Fruit fly (Drosophila melanogaster) whole organism, embryonic: ENCODE results near the gene simj.

ENCODE experiments used
- Adf1 ChIP-seq: fragments of 200-800 bp; sonication (Bioruptor generic); IDR thresholded peaks from 2 replicates; pipeline ENCODE4 v1.3.6; 2022; ENCODE audit warnings: missing biosample characterization, missing genetic modification characterization
- Awh ChIP-seq: fragments of 200-800 bp; sonication (Bioruptor generic); IDR thresholded peaks from 2 replicates; pipeline ENCODE4, ENCODE4 v1.3.6; 2022; ENCODE audit warnings: missing biosample characterization, missing genetic modification characterization
- Blimp-1 ChIP-seq: fragments of 200-800 bp; sonication (Bioruptor generic); optimal IDR thresholded peaks from 3 replicates; lab custom pipeline; 2018; ENCODE audit warnings: missing biosample characterization, missing genetic modification characterization, mild to moderate bottlenecking, moderate library complexity, missing genetic modification reagents
- Bteb2 ChIP-seq: fragments of 200-800 bp; sonication (Bioruptor generic); optimal IDR thresholded peaks from 2 replicates; lab custom pipeline; 2016; ENCODE audit warnings: missing biosample characterization, missing genetic modification characterization
- CG10565 ChIP-seq: fragments of 200-800 bp; sonication (Bioruptor generic); optimal IDR thresholded peaks from 3 replicates; lab custom pipeline; 2016; ENCODE audit warnings: missing biosample characterization, mild to moderate bottlenecking, missing genetic modification characterization
- CG11085 ChIP-seq: fragments of 200-800 bp; sonication (Bioruptor generic); IDR thresholded peaks from 2 replicates; pipeline ENCODE4 v1.3.6; 2022; ENCODE audit warnings: missing biosample characterization, missing genetic modification characterization
- CG11723 ChIP-seq: fragments of 200-800 bp; sonication (Bioruptor generic); optimal IDR thresholded peaks from 2 replicates; lab custom pipeline; 2017; ENCODE audit warnings: missing biosample characterization, mild to moderate bottlenecking, missing genetic modification characterization
- CG15011 ChIP-seq: fragments of 200-800 bp; sonication (Bioruptor generic); optimal IDR thresholded peaks from 3 replicates; lab custom pipeline; 2018; ENCODE audit warnings: missing biosample characterization, mild to moderate bottlenecking, missing genetic modification characterization
- CG1647 ChIP-seq: fragments of 200-800 bp; sonication (Bioruptor generic); optimal IDR thresholded peaks from 3 replicates; lab custom pipeline; 2016; ENCODE audit warnings: missing biosample characterization, missing genetic modification characterization
- CG16813 ChIP-seq: fragments of 200-800 bp; sonication (Bioruptor generic); IDR thresholded peaks from 3 replicates; pipeline ENCODE4 v1.3.6; 2022; ENCODE audit warnings: missing biosample characterization, missing genetic modification characterization; ENCODE audit not compliant: partially characterized antibody
- CG17359 ChIP-seq: fragments of 200-800 bp; sonication (Bioruptor generic); optimal IDR thresholded peaks from 3 replicates; lab custom pipeline; 2018; ENCODE audit warnings: missing biosample characterization, mild to moderate bottlenecking, missing genetic modification characterization, moderate library complexity
- CG2202 ChIP-seq: fragments of 200-800 bp; sonication (Bioruptor generic); optimal IDR thresholded peaks from 2 replicates; lab custom pipeline; 2018; ENCODE audit warnings: missing biosample characterization, mild to moderate bottlenecking, missing genetic modification characterization
- CG31388 ChIP-seq: fragments of 200-800 bp; sonication (Bioruptor generic); optimal IDR thresholded peaks from 2 replicates; lab custom pipeline; 2016; ENCODE audit warnings: missing biosample characterization, missing genetic modification characterization
- CG3726 ChIP-seq: fragments of 200-800 bp; sonication (Bioruptor generic); IDR thresholded peaks from 3 replicates; pipeline ENCODE4, ENCODE4 v1.3.6; 2022; ENCODE audit warnings: missing biosample characterization, missing genetic modification characterization
- CG3995 ChIP-seq: fragments of 200-800 bp; sonication (Bioruptor generic); optimal IDR thresholded peaks from 3 replicates; lab custom pipeline; 2016; ENCODE audit warnings: missing biosample characterization, missing genetic modification characterization
- CG8924 ChIP-seq: fragments of 200-800 bp; optimal IDR thresholded peaks from 3 replicates; lab custom pipeline; 2019; ENCODE audit warnings: missing biosample characterization, mild to moderate bottlenecking, missing genetic modification characterization, moderate library complexity
- Hr39 ChIP-seq: fragments of >200 bp; optimal IDR thresholded peaks from 2 replicates; lab custom pipeline; 2017
- MTF-1 ChIP-seq: fragments of 200-800 bp; sonication (Bioruptor generic); optimal IDR thresholded peaks from 2 replicates; lab custom pipeline; 2018; ENCODE audit warnings: missing biosample characterization, mild to moderate bottlenecking, missing genetic modification characterization, borderline replicate concordance
- Mes4 ChIP-seq: fragments of 200-800 bp; sonication (Bioruptor generic); optimal IDR thresholded peaks from 2 replicates; lab custom pipeline; 2016; ENCODE audit warnings: missing biosample characterization, missing genetic modification characterization
- NC2α ChIP-seq: fragments of 200-800 bp; sonication (Bioruptor generic); optimal IDR thresholded peaks from 2 replicates; lab custom pipeline; 2016; ENCODE audit warnings: missing biosample characterization, missing genetic modification characterization
- Opbp ChIP-seq: fragments of 200-800 bp; sonication (Bioruptor generic); IDR thresholded peaks from 3 replicates; pipeline ENCODE4 v1.3.6; 2022; ENCODE audit warnings: missing biosample characterization, missing genetic modification characterization; ENCODE audit not compliant: partially characterized antibody
- Ptx1 ChIP-seq: fragments of 200-800 bp; sonication (Bioruptor generic); IDR thresholded peaks from 2 replicates; pipeline ENCODE4 v1.3.6; 2022; ENCODE audit warnings: missing biosample characterization, missing genetic modification characterization
- Side ChIP-seq: fragments of 200-800 bp; sonication (Bioruptor generic); optimal IDR thresholded peaks from 2 replicates; lab custom pipeline; 2016; ENCODE audit warnings: missing biosample characterization, missing genetic modification characterization
- ab ChIP-seq: fragments of 200-800 bp; sonication (Bioruptor generic); optimal IDR thresholded peaks from 2 replicates; lab custom pipeline; 2016; ENCODE audit warnings: missing biosample characterization, missing genetic modification characterization
- al ChIP-seq: fragments of 200-800 bp; sonication (Bioruptor generic); IDR thresholded peaks from 2 replicates; pipeline ENCODE4 v1.3.6; 2022; ENCODE audit warnings: missing biosample characterization, missing genetic modification characterization
- az2 ChIP-seq: fragments of 200-800 bp; sonication (Bioruptor generic); optimal IDR thresholded peaks from 3 replicates; lab custom pipeline; 2016; ENCODE audit warnings: missing biosample characterization, missing genetic modification characterization
- btn ChIP-seq: fragments of 200-800 bp; sonication (Bioruptor generic); optimal IDR thresholded peaks from 2 replicates; lab custom pipeline; 2016; ENCODE audit warnings: missing biosample characterization, missing genetic modification characterization
- caup ChIP-seq: fragments of 200-800 bp; sonication (Bioruptor generic); optimal IDR thresholded peaks from 3 replicates; lab custom pipeline; 2017; ENCODE audit warnings: missing biosample characterization, mild to moderate bottlenecking, missing genetic modification characterization, moderate library complexity; ENCODE audit not compliant: severe bottlenecking
- cg ChIP-seq: fragments of 200-800 bp; sonication (Bioruptor generic); optimal IDR thresholded peaks from 3 replicates; lab custom pipeline; 2019; ENCODE audit warnings: missing biosample characterization, mild to moderate bottlenecking, missing genetic modification characterization, moderate library complexity
- chif ChIP-seq, 2 experiments: fragments of 200-800 bp; sonication (Bioruptor generic); optimal IDR thresholded peaks; 3 replicates each; lab custom pipeline; 2016; ENCODE audit warnings: missing biosample characterization in 2 of 2, missing genetic modification characterization in 2 of 2
- chm ChIP-seq: fragments of 200-800 bp; sonication (Bioruptor generic); IDR thresholded peaks from 2 replicates; pipeline ENCODE4 v1.3.6; 2022; ENCODE audit warnings: missing biosample characterization, missing genetic modification characterization
- da ChIP-seq: fragments of 200-800 bp; sonication (Bioruptor generic); optimal IDR thresholded peaks from 2 replicates; lab custom pipeline; 2016; ENCODE audit warnings: missing biosample characterization, missing genetic modification characterization
- fd96Cb ChIP-seq: fragments of 200-800 bp; sonication (Bioruptor generic); optimal IDR thresholded peaks from 2 replicates; lab custom pipeline; 2018; ENCODE audit warnings: missing biosample characterization, mild to moderate bottlenecking, missing genetic modification characterization, moderate library complexity
- gcm ChIP-seq: fragments of 200-800 bp; sonication (Bioruptor generic); optimal IDR thresholded peaks from 2 replicates; lab custom pipeline; 2019; ENCODE audit warnings: missing biosample characterization, mild to moderate bottlenecking, missing genetic modification characterization, moderate library complexity
- gem ChIP-seq: fragments of 200-800 bp; sonication (Bioruptor generic); optimal IDR thresholded peaks from 2 replicates; lab custom pipeline; 2019; ENCODE audit warnings: missing biosample characterization, mild to moderate bottlenecking, missing genetic modification characterization, moderate library complexity
- h ChIP-seq: fragments of >200 bp; optimal IDR thresholded peaks from 2 replicates; lab custom pipeline; 2017
- ham ChIP-seq: fragments of 200-800 bp; sonication (Bioruptor generic); IDR thresholded peaks from 2 replicates; pipeline ENCODE4 v1.3.6; 2022; ENCODE audit warnings: missing biosample characterization, missing genetic modification characterization
- hb ChIP-seq: fragments of 200-800 bp; sonication (Bioruptor generic); IDR thresholded peaks from 3 replicates; pipeline ENCODE4 v1.3.6; 2022; ENCODE audit warnings: missing biosample characterization, missing genetic modification characterization; ENCODE audit not compliant: partially characterized antibody
- inv ChIP-seq: fragments of 200-800 bp; sonication (Bioruptor generic); IDR thresholded peaks from 2 replicates; pipeline ENCODE4 v1.3.6; 2022; ENCODE audit warnings: missing biosample characterization, missing genetic modification characterization; ENCODE audit not compliant: partially characterized antibody
- jing ChIP-seq: fragments of 200-800 bp; sonication (Bioruptor generic); optimal IDR thresholded peaks from 2 replicates; lab custom pipeline; 2018; ENCODE audit warnings: missing biosample characterization, mild to moderate bottlenecking, missing genetic modification characterization
- luna ChIP-seq: fragments of 200-800 bp; sonication (Bioruptor generic); optimal IDR thresholded peaks from 2 replicates; lab custom pipeline; 2016; ENCODE audit warnings: missing biosample characterization, missing genetic modification characterization
- nerfin-1 ChIP-seq: fragments of 200-800 bp; sonication (Bioruptor generic); optimal IDR thresholded peaks from 3 replicates; lab custom pipeline; 2019; ENCODE audit warnings: missing biosample characterization, mild to moderate bottlenecking, missing genetic modification characterization, moderate library complexity
- psq ChIP-seq: fragments of 200-800 bp; sonication (Bioruptor generic); optimal IDR thresholded peaks from 2 replicates; lab custom pipeline; 2017; ENCODE audit warnings: missing biosample characterization, missing genetic modification characterization
- repo ChIP-seq: fragments of 200-800 bp; sonication (Bioruptor generic); optimal IDR thresholded peaks from 2 replicates; lab custom pipeline; 2016; ENCODE audit warnings: missing biosample characterization, missing genetic modification characterization
- run ChIP-seq: fragments of 200-800 bp; sonication (Bioruptor generic); optimal IDR thresholded peaks from 3 replicates; lab custom pipeline; 2018; ENCODE audit warnings: missing biosample characterization, mild to moderate bottlenecking, missing genetic modification characterization
- salm ChIP-seq: fragments of 200-800 bp; sonication (Bioruptor generic); optimal IDR thresholded peaks from 2 replicates; lab custom pipeline; 2018; ENCODE audit warnings: missing biosample characterization, mild to moderate bottlenecking, missing genetic modification characterization
- sim ChIP-seq: fragments of 200-800 bp; sonication (Bioruptor generic); IDR thresholded peaks from 2 replicates; pipeline ENCODE4 v1.3.6; 2022; ENCODE audit warnings: missing biosample characterization, missing genetic modification characterization
- sisA ChIP-seq: fragments of 200-800 bp; sonication (Bioruptor generic); IDR thresholded peaks from 2 replicates; pipeline ENCODE4 v1.3.6; 2022; ENCODE audit warnings: missing biosample characterization, missing genetic modification characterization
- slbo ChIP-seq: fragments of 200-800 bp; sonication (Bioruptor generic); IDR thresholded peaks from 2 replicates; pipeline ENCODE4 v1.3.6; 2022; ENCODE audit warnings: missing biosample characterization, missing genetic modification characterization
- wek ChIP-seq: fragments of 200-800 bp; sonication (Bioruptor generic); optimal IDR thresholded peaks from 3 replicates; lab custom pipeline; 2018; ENCODE audit warnings: missing biosample characterization, mild to moderate bottlenecking, missing genetic modification characterization, moderate library complexity
- zen2 ChIP-seq: fragments of 200-800 bp; sonication (Bioruptor generic); IDR thresholded peaks from 3 replicates; pipeline ENCODE4 v1.3.6; 2022; ENCODE audit warnings: missing biosample characterization, missing genetic modification characterization; ENCODE audit not compliant: partially characterized antibody

The simj gene

DNA sequence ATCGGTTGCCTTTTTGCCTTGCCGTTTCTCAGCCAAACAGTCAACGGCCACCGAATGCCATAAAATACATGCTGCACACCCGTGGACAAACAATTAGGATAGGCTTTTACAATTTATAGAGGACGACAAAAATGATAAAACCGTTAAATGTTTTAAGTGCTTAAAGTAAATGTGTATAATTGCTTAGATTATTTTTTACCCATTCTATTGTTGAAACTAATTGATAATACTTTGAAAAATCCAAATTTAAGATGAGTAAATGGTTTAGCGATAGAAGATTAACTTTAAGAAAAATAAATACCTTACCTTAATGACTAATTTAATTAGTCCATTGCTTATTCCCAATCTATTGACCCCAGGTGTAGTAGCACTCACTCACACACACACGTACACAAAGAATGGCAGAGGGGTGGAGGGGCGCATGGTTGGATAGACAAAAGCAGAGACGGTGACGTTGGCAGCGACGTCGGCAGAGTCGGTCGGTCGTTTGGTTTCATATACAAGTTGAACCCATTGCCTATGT lies 14.1 kb downstream of the simj start (continued):
- TF ChIP-seq CG15011 (GFP tag; lab: Kevin White, UChicago) (peak; percentile 94), CG11723 (peak; percentile 92), ham (GFP tag; lab: Robert Waterston, UW) (peak; percentile 69; the same call in 1 of the 2 replicates), Hr39 (lab: Kevin White, UChicago) (no peak), CG1647 (GFP tag; lab: Kevin White, UChicago) (peak; percentile 74), Ptx1 (peak; percentile 95), az2 (GFP tag; lab: Kevin White, UChicago) (peak; percentile 90), CG17359 (tag; lab: Kevin White, UChicago) (peak; percentile 94), salm (peak; percentile 96), Awh (GFP tag; lab: Robert Waterston, UW) (peak; percentile 91), luna (GFP tag; lab: Kevin White, UChicago) (peak; percentile 20), nerfin-1 (tag; lab: Kevin White, UChicago) (peak; percentile 93), CG2202 (peak; percentile 83), al (peak; percentile 91), CG10565 (peak; percentile 40), CG8924 (tag; lab: Kevin White, UChicago) (peak; percentile 98), repo (GFP tag; lab: Kevin White, UChicago) (peak; percentile 81), CG11085 (GFP tag; lab: Robert Waterston, UW) (no peak; the same call in none of the 2 replicates), run (tag; lab: Kevin White, UChicago) (peak; percentile 96), Side (GFP tag; lab: Kevin White, UChicago) (peak; percentile 94), btn (peak; percentile 66), cg (GFP tag; lab: Kevin White, UChicago) (peak; percentile 90), sim (GFP tag; lab: Robert Waterston, UW) (peak; percentile 81), NC2α (GFP tag; lab: Kevin White, UChicago) (peak; percentile 88), CG3726 (GFP tag; lab: Robert Waterston, UW) (peak; percentile 89; the same call in 1 of the 3 replicates), ab (no peak), CG3995 (peak; percentile 56), Mes4 (peak; percentile 88), chif (GFP tag; optimal IDR thresholded peaks at IDR 0.05; lab: Kevin White, UChicago) (peak; percentile 84 to 91), caup (GFP tag; lab: Kevin White, UChicago) (peak; percentile 94), slbo (GFP tag; lab: Robert Waterston, UW) (peak; percentile 93), Opbp (no peak), zen2 (no peak), wek (peak; percentile 79), MTF-1 (GFP tag; lab: Kevin White, UChicago) (peak; percentile 70), Blimp-1 (peak; percentile 90), sisA (GFP tag; lab: Robert Waterston, UW) (peak; percentile 91), gem (peak; percentile 99), gcm (GFP tag; lab: Kevin White, UChicago) (peak; percentile 98), Bteb2 (GFP tag; lab: Kevin White, UChicago) (peak; percentile 91), jing (GFP tag; lab: Kevin White, UChicago) (peak; percentile 77), h (lab: Kevin White, UChicago) (no peak), CG31388 (GFP tag; lab: Kevin White, UChicago) (peak; percentile 76), chm (GFP tag; lab: Robert Waterston, UW) (peak; percentile 88), Adf1 (GFP tag; lab: Robert Waterston, UW) (peak; percentile 98), da (GFP tag; lab: Kevin White, UChicago) (peak; percentile 64), hb (GFP tag; lab: Robert Waterston, UW) (no peak), psq (peak; percentile 63), CG16813 (GFP tag; lab: Robert Waterston, UW) (no peak), fd96Cb (tag; lab: Kevin White, UChicago) (peak; percentile 93), inv (GFP tag; lab: Robert Waterston, UW) (no peak)
